Fruit fly (Drosophila melanogaster): ENCODE measurements around the gene sdk.
"Not testable (repeated sequence)": the region's sequence is repeated elsewhere in the genome, so short reads cannot be mapped to it uniquely, and the experiment has no call there.

Gene sdk

DNA sequence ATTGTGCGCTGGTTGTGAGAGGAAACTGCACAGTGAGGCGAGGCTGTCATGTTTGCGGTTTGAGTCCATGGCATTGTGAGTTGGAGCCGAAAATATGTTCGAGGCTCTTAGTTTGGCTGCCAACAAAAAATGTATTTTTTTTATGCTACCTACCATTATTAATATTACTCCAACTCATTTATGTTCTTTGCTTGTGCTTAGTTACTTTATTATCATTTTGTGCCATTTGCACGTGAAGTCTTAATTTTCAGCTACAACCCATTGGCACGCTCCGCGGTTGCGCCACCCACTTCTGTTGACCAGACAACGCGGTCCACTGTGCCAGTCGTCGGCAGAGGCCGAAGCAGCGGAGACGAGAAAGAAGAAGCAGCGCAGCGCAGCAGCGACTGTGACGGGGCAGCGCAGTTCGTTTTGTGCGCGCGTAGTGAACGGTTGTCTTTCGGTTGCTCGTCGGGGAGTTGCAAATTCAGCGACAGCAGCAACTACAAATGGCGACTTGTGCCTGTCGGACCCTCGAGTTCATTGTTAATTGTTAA, at the start of gene sdk (continued):
- TF ChIP-seq CG6808 (GFP tag; optimal IDR thresholded peaks at IDR 0.05) (peak; percentile 91), dsx (GFP tag; optimal IDR thresholded peaks at IDR 0.05; ENCODE audit: poor library complexity, severe bottlenecking) (peak; percentile 86), Lpt (GFP tag; optimal IDR thresholded peaks at IDR 0.05) (peak; percentile 90), CG32006 (GFP tag; optimal IDR thresholded peaks at IDR 0.05) (peak; percentile 95), CG11294 (GFP tag; IDR thresholded peaks at IDR 0.05) (peak; percentile 78), CG6163 (GFP tag; IDR thresholded peaks at IDR 0.05) (peak; percentile 86), cyc (GFP tag; optimal IDR thresholded peaks at IDR 0.05) (peak; percentile 91), CG1621 (tag; optimal IDR thresholded peaks at IDR 0.05) (peak; percentile 89)

DNA sequence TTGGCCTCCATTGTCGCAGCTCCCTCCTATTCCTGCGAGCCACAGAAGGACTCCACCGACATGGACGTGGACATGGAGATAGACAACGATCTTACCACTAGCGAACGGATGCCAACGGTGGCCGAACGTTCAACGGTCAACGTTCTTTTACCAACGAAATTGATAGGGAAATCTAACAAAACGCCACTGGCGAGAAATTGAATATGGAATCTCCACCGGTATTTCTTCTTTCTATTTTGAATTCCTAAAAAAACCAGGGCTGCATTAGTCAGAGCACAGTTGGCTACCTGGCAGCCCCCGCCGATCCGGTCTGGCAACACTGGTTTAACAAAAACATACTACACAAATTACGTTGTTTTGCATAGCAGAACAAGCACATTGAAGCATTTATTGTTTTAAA, 42.2 kb upstream of the sdk start, which contains the start of gene CG13367:
TSS of gene CG13367 (plus strand) at position 301 of the 400 bp plus-strand sequence.
- not testable (repeated sequence) for TF ChIP-seq CG3032 (tag; optimal IDR thresholded peaks at IDR 0.05); CG6276 (GFP tag; optimal IDR thresholded peaks at IDR 0.05); Sox102F (GFP tag; optimal IDR thresholded peaks at IDR 0.05)

DNA sequence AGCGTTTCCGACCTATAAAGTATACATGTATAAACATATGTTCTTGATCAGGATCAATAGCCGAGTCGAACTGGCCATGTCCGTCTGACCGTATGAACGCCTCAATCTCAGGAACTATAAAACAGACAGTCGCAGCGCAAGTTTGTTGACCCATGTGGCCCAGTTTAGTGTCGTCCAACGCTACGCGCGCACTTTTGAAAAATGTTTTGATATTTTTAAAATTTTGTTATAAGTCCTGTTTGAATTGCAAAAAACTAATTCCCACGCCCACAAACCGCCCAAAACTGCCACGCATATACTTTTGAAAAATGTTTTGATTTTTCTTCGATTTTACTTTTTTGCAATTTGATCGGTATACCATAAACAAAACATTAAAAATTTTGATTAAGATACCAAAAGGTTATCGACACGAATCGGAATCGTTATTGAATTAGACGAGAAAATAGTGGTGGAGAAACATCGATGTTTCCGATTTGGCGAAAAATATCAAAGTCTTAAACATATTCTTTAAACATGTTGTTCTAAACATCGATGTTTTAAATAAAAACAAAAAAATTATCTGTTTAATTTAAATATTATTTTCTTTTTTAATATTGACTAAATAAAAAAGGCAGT, 40.1 kb upstream of the sdk start:
- no peak for TF ChIP-seq Eip78C (GFP tag)
- TF ChIP-seq eg (GFP tag; IDR thresholded peaks at IDR 0.05): 0 out of 3 replicates have a peak, but pooled peaks have one; percentile 8
- no peak for TF ChIP-seq fd85E (GFP tag; optimal IDR thresholded peaks at IDR 0.05)
- TF ChIP-seq svp (GFP tag): no peak

DNA sequence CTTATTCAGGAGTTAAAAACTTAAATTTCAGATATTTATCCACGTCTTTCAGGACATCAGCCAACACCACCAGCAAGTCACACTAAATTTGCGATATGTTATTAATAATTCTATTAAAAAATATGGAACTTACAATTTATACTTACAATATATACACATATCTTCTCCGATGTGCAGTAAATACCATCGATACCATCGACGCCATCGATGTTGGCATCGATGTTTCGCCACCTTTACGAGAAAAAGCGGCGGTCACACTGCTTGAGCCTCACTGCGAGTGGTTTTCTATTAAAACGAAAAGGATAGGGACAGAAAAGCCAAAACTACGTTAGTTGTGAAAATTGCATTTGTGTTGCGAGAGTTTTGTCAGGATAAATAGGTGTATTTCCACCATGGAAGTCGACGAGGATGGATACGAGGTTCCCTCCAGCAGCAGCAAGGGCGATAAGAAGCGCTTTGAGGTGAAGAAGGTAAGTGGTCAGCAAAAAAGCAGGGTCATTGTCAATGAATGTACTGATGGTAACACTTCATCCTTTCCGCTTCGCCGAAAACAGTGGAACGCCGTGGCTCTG, 39.5 kb upstream of the sdk start, which contains the start of gene Roc1a:
TSS of gene Roc1a (plus strand) at position 249 of the 572 bp plus-strand sequence.
- TF ChIP-seq eg (GFP tag; IDR thresholded peaks at IDR 0.05): 0 out of 3 replicates have a peak, but pooled peaks have one; percentile 4
- TF ChIP-seq svp (GFP tag): no peak
- TF ChIP-seq ss (GFP tag; optimal IDR thresholded peaks at IDR 0.05): no peak
- TF ChIP-seq esn (GFP tag; optimal IDR thresholded peaks at IDR 0.05): no peak
- TF ChIP-seq CG6854 (GFP tag; optimal IDR thresholded peaks at IDR 0.05): peak; percentile 32
- no peak for TF ChIP-seq CG8119 (GFP tag; IDR thresholded peaks at IDR 0.05)
- no peak for TF ChIP-seq Eip93F (GFP tag; optimal IDR thresholded peaks at IDR 0.05)
- TF ChIP-seq salr (GFP tag; optimal IDR thresholded peaks at IDR 0.05): no peak
- TF ChIP-seq CG15336 (GFP tag; IDR thresholded peaks at IDR 0.05): no peak

DNA sequence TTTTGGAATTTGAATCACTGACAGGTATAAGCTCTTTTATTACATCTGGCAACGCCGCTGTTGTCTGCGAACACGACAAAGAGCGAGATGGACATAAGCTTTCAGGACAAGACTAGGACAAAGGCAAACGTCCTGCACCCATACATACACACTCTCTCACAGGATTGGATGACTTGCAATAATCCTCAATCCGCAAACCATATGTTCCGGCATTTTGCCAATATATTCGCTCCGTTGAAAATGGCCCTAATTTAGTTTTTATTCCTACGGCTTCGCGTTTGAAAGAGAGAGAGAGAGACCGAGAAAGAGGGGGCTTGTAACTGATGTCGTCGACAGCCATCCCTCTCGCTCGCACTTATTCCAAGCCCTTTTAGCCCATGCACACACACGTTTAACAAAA, 32.4 kb upstream of the sdk start:
- no peak for TF ChIP-seq esn (GFP tag; optimal IDR thresholded peaks at IDR 0.05)
- TF ChIP-seq CG32006 (GFP tag; optimal IDR thresholded peaks at IDR 0.05): no peak
- no peak for TF ChIP-seq CG1621 (tag; optimal IDR thresholded peaks at IDR 0.05)
- no peak for TF ChIP-seq lz (GFP tag; optimal IDR thresholded peaks at IDR 0.05)
- TF ChIP-seq Sox102F (GFP tag; optimal IDR thresholded peaks at IDR 0.05): no peak
- TF ChIP-seq CG31627 (GFP tag; optimal IDR thresholded peaks at IDR 0.05): no peak
- TF ChIP-seq CG10669 (GFP tag; optimal IDR thresholded peaks at IDR 0.05): no peak
- TF ChIP-seq CG9139 (GFP tag; optimal IDR thresholded peaks at IDR 0.05): no peak
- no peak for TF ChIP-seq Hr38 (GFP tag; optimal IDR thresholded peaks at IDR 0.05)
- TF ChIP-seq CG34406 (GFP tag; optimal IDR thresholded peaks at IDR 0.05): no peak
- TF ChIP-seq Sox14 (GFP tag; optimal IDR thresholded peaks at IDR 0.05): peak; percentile 57
- no peak for TF ChIP-seq dac (GFP tag; optimal IDR thresholded peaks at IDR 0.05)
- no peak for TF ChIP-seq vri (GFP tag; optimal IDR thresholded peaks at IDR 0.05)
- TF ChIP-seq achi (GFP tag; optimal IDR thresholded peaks at IDR 0.05): peak; percentile 44
- no peak for TF ChIP-seq fd85E (GFP tag; optimal IDR thresholded peaks at IDR 0.05)
- no peak for TF ChIP-seq cyc (GFP tag; optimal IDR thresholded peaks at IDR 0.05)
- no peak for TF ChIP-seq OdsH (GFP tag; optimal IDR thresholded peaks at IDR 0.05)
- TF ChIP-seq fkh (GFP tag; optimal IDR thresholded peaks at IDR 0.05): no peak

All from whole organism, prepupa.